Worm (Caenorhabditis elegans) whole organism, midembryonic: Measurements from ENCODE around the gene F10C1.23.

Experiments
- T22C8.4 ChIP-seq: fragments of 200-800 bp; sonication (Bioruptor generic); IDR thresholded peaks from 2 replicates; pipeline ENCODE4 v1.3.6; 2022; ENCODE audit warnings: missing genetic modification characterization, missing compliant biosample characterization
- cog-1 ChIP-seq: sonication (generic microtip); optimal IDR thresholded peaks from 2 replicates; lab custom pipeline; 2016; ENCODE audit warnings: missing genetic modification characterization, missing compliant biosample characterization
- flt-1 ChIP-seq: fragments of 200-800 bp; sonication (Bioruptor generic); IDR thresholded peaks from 2 replicates; pipeline ENCODE4 v1.3.6; 2022; ENCODE audit warnings: missing genetic modification characterization, missing compliant biosample characterization
- klf-2 ChIP-seq: fragments of 200-800 bp; sonication (Bioruptor generic); conservative IDR thresholded peaks from 2 replicates; pipeline ENCODE4 v1.3.6; 2022; ENCODE audit warnings: missing genetic modification reagents, missing genetic modification characterization, missing compliant biosample characterization
- med-1 ChIP-seq: sonication (generic microtip); optimal IDR thresholded peaks from 2 replicates; lab custom pipeline; 2017; ENCODE audit warnings: missing genetic modification characterization, mild to moderate bottlenecking, missing compliant biosample characterization, antibody characterized with exemption, missing genetic modification reagents; ENCODE audit not compliant: insufficient read depth
- ref-1 ChIP-seq: fragments of 200-800 bp; sonication (Bioruptor generic); conservative IDR thresholded peaks from 2 replicates; pipeline ENCODE4 v1.3.6; 2022; ENCODE audit warnings: missing genetic modification reagents, missing genetic modification characterization, missing compliant biosample characterization
- tab-1 ChIP-seq: fragments of 200-800 bp; sonication (Bioruptor generic); IDR thresholded peaks from 2 replicates; pipeline ENCODE4 v1.3.6; 2022; ENCODE audit warnings: missing genetic modification characterization, missing compliant biosample characterization
- ztf-23 ChIP-seq: fragments of 200-800 bp; sonication (Bioruptor generic); IDR thresholded peaks from 2 replicates; pipeline ENCODE4 v1.3.6; 2022; ENCODE audit warnings: missing genetic modification reagents, missing genetic modification characterization, missing compliant biosample characterization
- ztf-29 ChIP-seq: fragments of 200-800 bp; sonication (Bioruptor generic); IDR thresholded peaks from 2 replicates; pipeline ENCODE4 v1.3.6; 2022; ENCODE audit warnings: missing genetic modification reagents, missing genetic modification characterization, missing compliant biosample characterization

The F10C1.23 gene

DNA sequence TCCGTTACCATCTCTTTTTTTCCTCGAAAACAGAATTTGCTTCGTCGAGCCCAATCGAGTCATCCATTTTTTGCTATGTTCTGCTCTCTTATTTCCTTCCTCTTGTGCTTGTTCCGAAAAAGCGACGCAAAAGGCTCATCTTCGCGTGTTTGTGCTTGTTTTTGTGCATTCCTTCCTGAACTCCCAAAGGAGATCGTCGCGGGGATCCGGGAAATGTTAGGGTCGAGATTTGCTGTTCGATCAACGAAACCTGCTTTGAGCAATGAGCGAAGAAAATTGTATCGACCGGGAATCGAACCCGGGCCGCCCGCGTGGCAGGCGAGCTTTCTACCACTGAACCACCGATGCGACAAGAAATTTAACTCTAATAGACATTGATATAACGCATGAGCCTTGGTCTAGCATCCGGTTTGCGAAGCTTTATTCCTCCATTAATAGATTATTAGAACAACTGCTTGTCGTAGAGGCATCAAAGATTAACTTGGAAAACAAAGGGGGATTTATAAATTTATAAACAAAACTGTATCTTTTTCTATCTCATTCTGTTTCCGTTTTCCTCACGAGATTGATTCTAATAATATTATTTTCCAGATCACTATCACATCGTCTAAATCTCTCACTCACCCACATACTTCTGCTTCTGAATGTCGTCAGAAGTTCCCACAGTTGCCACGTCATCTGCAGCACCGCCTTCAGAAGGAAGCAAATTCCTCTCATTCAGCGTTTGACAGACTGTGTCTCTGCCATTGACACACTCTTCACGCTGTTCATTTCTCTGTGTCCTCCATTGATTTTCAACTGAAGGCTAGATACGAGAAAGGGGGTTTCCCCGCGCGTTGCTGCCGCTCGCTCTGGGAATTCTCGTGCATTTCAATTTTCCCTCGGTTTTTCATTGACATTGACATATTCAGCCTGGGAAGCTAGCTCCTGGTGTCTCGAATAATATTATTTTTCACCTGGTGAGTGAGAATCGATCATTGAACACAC lies 24.4 kb downstream of the F10C1.23 start, which contains the start of gene K05F1.6:
K05F1.6 (plus strand) TSS at position 586 of the 987 bp plus-strand sequence.
- TF ChIP-seq flt-1, result peak; percentile 64; the same call in 1 of the 2 replicates
- peak; percentile 84 for TF ChIP-seq ztf-23 (GFP tag; lab: Robert Waterston, UW)
- TF ChIP-seq tab-1, result peak; percentile 70; the same call in 1 of the 2 replicates
- peak; percentile 60 for TF ChIP-seq T22C8.4 (GFP tag; lab: Robert Waterston, UW)
- peak; percentile 42; the same call in 1 of the 2 replicates for TF ChIP-seq ztf-29 (GFP tag; lab: Robert Waterston, UW)
- peak; percentile 54; the same call in 1 of the 2 replicates for TF ChIP-seq ref-1 (GFP tag; lab: Robert Waterston, UW)
- TF ChIP-seq klf-2 (GFP tag; lab: Robert Waterston, UW), result peak; percentile 68; the same call in 1 of the 2 replicates
- no peak for TF ChIP-seq med-1 (GFP tag; lab: Kevin White, UChicago)
- peak; percentile 58 for TF ChIP-seq cog-1 (tag; lab: Kevin White, UChicago)

DNA sequence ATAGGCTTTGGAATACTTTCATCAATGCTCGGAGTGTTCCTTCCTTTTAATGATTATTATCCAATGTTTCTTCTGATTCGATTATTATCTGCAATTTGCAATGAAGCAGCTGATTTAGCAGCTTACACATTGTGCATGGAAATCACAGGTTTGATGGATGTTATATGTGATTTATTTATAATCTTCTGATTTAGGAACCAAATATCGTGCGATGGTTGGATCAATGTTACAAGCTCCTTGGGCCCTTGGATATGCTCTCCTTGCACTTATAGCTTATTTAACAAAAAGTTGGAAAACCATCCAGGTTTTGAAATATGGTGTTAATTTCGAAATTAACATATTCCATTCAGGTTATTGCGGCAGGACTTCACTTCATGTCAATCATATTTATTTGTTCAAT lies 27.7 kb downstream of the F10C1.23 start:
- TF ChIP-seq cog-1 (tag; lab: Kevin White, UChicago), result no peak
- TF ChIP-seq flt-1, result no peak
- TF ChIP-seq T22C8.4 (GFP tag; lab: Robert Waterston, UW), result no peak
- no peak for TF ChIP-seq ztf-29 (GFP tag; lab: Robert Waterston, UW)
- TF ChIP-seq ztf-23 (GFP tag; lab: Robert Waterston, UW), result no peak
- TF ChIP-seq klf-2 (GFP tag; lab: Robert Waterston, UW), result no peak
- TF ChIP-seq med-1 (GFP tag; lab: Kevin White, UChicago), result no peak
- no peak for TF ChIP-seq tab-1
- no peak for TF ChIP-seq ref-1 (GFP tag; lab: Robert Waterston, UW)

DNA sequence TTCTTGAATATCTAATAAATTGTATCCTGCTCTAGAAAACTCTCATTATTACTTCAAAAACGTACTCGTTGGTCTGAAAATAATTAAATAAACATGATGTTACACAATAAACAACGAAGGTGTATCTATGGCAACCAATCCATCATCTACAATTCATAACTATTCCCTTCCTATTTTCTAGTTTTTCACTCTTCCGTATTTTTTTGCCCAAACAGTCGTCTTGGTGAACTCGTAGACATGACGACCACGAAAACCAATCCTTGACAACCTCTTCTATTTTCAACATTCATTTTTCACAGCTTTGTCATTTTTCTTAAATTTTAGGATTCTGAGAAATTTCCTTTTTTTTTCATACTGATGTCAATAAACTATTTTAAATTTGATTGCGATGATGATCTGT lies 31.0 kb downstream of the F10C1.23 start, which contains the start of gene K05F1.13:
K05F1.13 (plus strand) TSS at position 301 of the 400 bp plus-strand sequence.
- TF ChIP-seq tab-1, result no peak
- no peak for TF ChIP-seq ztf-23 (GFP tag; lab: Robert Waterston, UW)
- no peak for TF ChIP-seq klf-2 (GFP tag; lab: Robert Waterston, UW)
- TF ChIP-seq med-1 (GFP tag; lab: Kevin White, UChicago), result no peak
- no peak for TF ChIP-seq ztf-29 (GFP tag; lab: Robert Waterston, UW)
- TF ChIP-seq ref-1 (GFP tag; lab: Robert Waterston, UW), result no peak
- TF ChIP-seq cog-1 (tag; lab: Kevin White, UChicago), result no peak
- TF ChIP-seq T22C8.4 (GFP tag; lab: Robert Waterston, UW), result no peak
- no peak for TF ChIP-seq flt-1

DNA sequence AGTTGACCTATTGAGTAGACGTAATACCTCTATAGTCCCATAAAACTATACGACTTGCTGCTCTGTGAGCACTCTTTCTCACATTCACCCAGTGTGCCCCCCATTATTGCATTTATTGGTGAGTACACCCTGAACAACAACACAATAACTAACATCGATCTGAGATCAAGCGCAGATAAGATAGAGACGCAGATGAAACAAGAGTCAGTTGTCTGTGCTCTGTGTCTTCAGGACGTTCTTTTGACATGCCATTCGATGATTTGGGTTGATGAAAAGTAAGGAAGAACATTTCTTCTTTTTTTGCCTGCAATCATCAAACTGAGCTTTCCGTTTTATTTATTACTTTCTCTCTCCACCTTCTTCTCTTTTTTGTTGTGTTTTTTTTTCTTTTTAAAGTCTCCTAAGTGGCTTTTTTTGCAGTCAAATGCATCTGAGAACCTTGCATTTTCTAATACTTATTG lies 32.5 kb downstream of the F10C1.23 start, which contains the start of gene lect-2:
lect-2 (plus strand) TSS at position 411 of the 461 bp plus-strand sequence.
- no peak for TF ChIP-seq ztf-23 (GFP tag; lab: Robert Waterston, UW)
- TF ChIP-seq med-1 (GFP tag; lab: Kevin White, UChicago), result no peak
- no peak for TF ChIP-seq flt-1
- TF ChIP-seq tab-1, result no peak
- no peak for TF ChIP-seq cog-1 (tag; lab: Kevin White, UChicago)
- TF ChIP-seq klf-2 (GFP tag; lab: Robert Waterston, UW), result no peak
- no peak for TF ChIP-seq ztf-29 (GFP tag; lab: Robert Waterston, UW)
- no peak for TF ChIP-seq ref-1 (GFP tag; lab: Robert Waterston, UW)
- TF ChIP-seq T22C8.4 (GFP tag; lab: Robert Waterston, UW), result no peak

DNA sequence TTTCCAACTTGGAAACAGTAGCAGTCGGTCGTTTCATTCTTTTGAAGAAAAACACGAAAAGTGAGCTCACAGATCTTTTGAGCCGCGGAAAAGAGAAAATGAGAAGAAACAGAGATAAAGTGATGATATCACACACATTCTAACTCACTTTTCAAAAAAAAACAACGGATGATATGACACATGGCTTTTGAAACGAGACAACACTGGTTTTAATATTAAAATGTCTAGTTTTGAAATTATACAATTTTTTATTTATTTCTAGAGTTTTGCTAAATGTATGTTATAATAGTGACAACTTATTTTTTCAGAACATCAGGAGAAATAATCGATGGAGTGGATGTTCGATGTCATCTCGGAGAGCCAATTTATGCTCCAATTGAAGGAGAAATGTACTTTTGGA lies 34.6 kb downstream of the F10C1.23 start, which contains the start of gene K05F1.14:
K05F1.14 (minus strand) TSS at position 101 of the 400 bp plus-strand sequence.
- TF ChIP-seq ztf-23 (GFP tag; lab: Robert Waterston, UW), result no peak

DNA sequence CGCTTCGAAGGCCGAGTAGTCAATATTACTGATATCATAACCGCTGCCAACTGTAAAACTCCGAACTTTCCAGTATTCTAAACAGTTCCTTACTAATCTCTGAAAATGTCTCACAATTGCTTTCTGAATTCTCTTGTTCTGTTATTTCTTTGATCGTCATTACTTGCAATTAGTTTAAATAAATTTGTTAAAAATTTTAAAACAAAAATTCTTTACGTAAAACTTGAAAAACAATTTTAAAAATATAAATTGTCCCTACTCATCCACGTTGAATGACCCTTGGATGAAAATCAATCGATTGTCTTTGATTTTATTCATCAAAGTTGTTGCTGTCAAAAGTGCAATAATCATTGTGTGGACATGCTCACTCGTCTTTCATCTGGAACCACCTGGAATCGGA lies 36.4 kb downstream of the F10C1.23 start, which contains the start of gene acdh-8:
acdh-8 (plus strand) TSS at position 301 of the 400 bp plus-strand sequence.
- TF ChIP-seq cog-1 (tag; lab: Kevin White, UChicago) (no peak), flt-1 (no peak), med-1 (GFP tag; lab: Kevin White, UChicago) (no peak), klf-2 (GFP tag; lab: Robert Waterston, UW) (no peak), tab-1 (no peak)

DNA sequence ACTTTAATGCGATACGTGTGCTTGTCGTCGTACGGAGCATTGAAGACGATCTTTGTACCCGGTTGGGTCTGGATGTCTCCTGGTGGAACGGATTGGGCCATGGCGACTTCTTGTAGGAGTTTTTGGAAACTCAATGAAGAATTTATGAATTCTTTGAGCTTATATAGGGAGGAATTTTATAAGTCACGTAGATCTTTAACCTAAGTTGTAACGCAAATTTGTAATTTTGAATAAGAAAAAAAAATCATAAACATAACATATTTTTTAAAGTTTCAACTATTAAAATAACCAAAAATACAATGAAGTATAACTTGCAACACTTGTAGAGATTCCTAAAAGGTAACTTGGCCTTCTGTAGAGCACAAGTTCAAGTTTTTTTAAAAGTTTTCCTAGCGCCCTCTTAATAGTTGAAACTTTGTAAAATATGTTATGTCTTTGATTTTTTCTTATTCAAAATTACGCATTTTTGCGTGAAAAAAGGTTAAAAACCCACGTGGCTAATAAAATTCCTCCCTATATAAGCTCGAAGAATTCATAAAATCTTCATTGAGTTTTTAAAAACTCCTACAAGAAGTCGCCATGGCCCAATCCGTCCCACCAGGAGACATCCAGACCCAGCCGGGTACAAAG lies 39.6 kb downstream of the F10C1.23 start, which contains the start of the genes msp-63 and msp-142:
msp-63 (minus strand) TSS at position 101 of the 630 bp plus-strand sequence.
msp-142 (plus strand) TSS at position 580 of the 630 bp plus-strand sequence.
- TF ChIP-seq med-1 (GFP tag; lab: Kevin White, UChicago), result no peak
- no peak for TF ChIP-seq tab-1
- TF ChIP-seq ref-1 (GFP tag; lab: Robert Waterston, UW), result no peak
- TF ChIP-seq cog-1 (tag; lab: Kevin White, UChicago), result no peak
- no peak for TF ChIP-seq ztf-23 (GFP tag; lab: Robert Waterston, UW)
- no peak for TF ChIP-seq T22C8.4 (GFP tag; lab: Robert Waterston, UW)
- TF ChIP-seq klf-2 (GFP tag; lab: Robert Waterston, UW), result no peak
- no peak for TF ChIP-seq ztf-29 (GFP tag; lab: Robert Waterston, UW)
- no peak for TF ChIP-seq flt-1

DNA sequence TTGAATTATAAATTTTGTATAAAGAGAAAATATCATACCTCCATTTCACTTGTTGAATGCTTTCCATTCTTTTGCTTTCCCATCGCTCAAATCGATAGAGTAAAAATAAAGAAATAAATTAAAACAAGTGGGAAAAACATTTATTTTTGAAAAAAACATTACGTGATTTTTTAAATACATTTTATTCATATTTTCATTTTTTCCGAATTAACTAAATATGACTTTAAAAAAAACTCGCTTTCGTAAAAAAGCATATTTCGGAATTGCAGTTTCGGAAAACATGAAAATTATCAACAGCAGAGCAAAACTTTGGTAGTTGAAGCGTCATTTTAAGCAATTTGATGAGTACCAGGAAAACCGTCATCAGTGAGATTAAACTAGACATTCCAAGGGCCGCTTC lies 41.7 kb downstream of the F10C1.23 start, which contains the start of gene K05F1.8:
K05F1.8 (minus strand) TSS at position 101 of the 400 bp plus-strand sequence.
- TF ChIP-seq ztf-23 (GFP tag; lab: Robert Waterston, UW) (no peak), flt-1 (no peak), klf-2 (GFP tag; lab: Robert Waterston, UW) (no peak), ref-1 (GFP tag; lab: Robert Waterston, UW) (no peak), T22C8.4 (GFP tag; lab: Robert Waterston, UW) (no peak), ztf-29 (GFP tag; lab: Robert Waterston, UW) (no peak), med-1 (GFP tag; lab: Kevin White, UChicago) (no peak), cog-1 (tag; lab: Kevin White, UChicago) (no peak), tab-1 (no peak)
